Worm (Caenorhabditis elegans) whole organism, early embryonic: ENCODE measurements around the gene clc-9.

Source experiments
- B0310.2 ChIP-seq: sonication (generic microtip); optimal IDR thresholded peaks from 2 replicates; lab custom pipeline; 2016; ENCODE audit warnings: mild to moderate bottlenecking, missing genetic modification characterization, missing compliant biosample characterization
- F13C5.2 ChIP-seq: sonication (generic microtip); optimal IDR thresholded peaks from 2 replicates; lab custom pipeline; 2017; ENCODE audit warnings: mild to moderate bottlenecking, missing genetic modification characterization, inconsistent platforms, missing compliant biosample characterization
- aly-1 ChIP-seq: sonication (generic microtip); optimal IDR thresholded peaks from 2 replicates; lab custom pipeline; 2016; ENCODE audit warnings: missing genetic modification characterization, missing compliant biosample characterization
- ama-1 ChIP-seq: fragments of 150-350 bp; optimal IDR thresholded peaks from 2 replicates; lab custom pipeline; 2014
- ceh-13 ChIP-seq: fragments of 200-800 bp; sonication (Bioruptor generic); optimal IDR thresholded peaks from 2 replicates; lab custom pipeline; 2018; ENCODE audit warnings: mild to moderate bottlenecking, missing genetic modification characterization, missing compliant biosample characterization
- ceh-36 ChIP-seq: sonication (generic microtip); optimal IDR thresholded peaks from 2 replicates; lab custom pipeline; 2016; ENCODE audit warnings: missing genetic modification characterization, inconsistent platforms, missing compliant biosample characterization
- flt-1 ChIP-seq: fragments of 200-800 bp; sonication (Bioruptor generic); IDR thresholded peaks from 2 replicates; pipeline ENCODE4 v1.3.6; 2022; ENCODE audit warnings: missing genetic modification characterization, missing compliant biosample characterization
- hmg-4 ChIP-seq: fragments of 200-800 bp; sonication (Bioruptor generic); optimal IDR thresholded peaks from 2 replicates; lab custom pipeline; 2018; ENCODE audit warnings: mild to moderate bottlenecking, missing genetic modification characterization, missing compliant biosample characterization
- hnd-1 ChIP-seq: sonication (generic microtip); optimal IDR thresholded peaks from 2 replicates; lab custom pipeline; 2016; ENCODE audit warnings: missing genetic modification characterization, missing compliant biosample characterization
- scrt-1 ChIP-seq: fragments of 200-800 bp; sonication (Bioruptor generic); IDR thresholded peaks from 2 replicates; pipeline ENCODE4 v1.3.6; 2022; ENCODE audit warnings: missing genetic modification characterization, missing compliant biosample characterization
- sea-1 ChIP-seq: fragments of 200-800 bp; sonication (Bioruptor generic); conservative IDR thresholded peaks from 2 replicates; pipeline ENCODE4 v1.3.6; 2022; ENCODE audit warnings: missing genetic modification characterization, missing compliant biosample characterization
- tbx-11 ChIP-seq: fragments of 200-800 bp; sonication (Bioruptor generic); IDR thresholded peaks from 2 replicates; pipeline ENCODE4 v1.3.6; 2022; ENCODE audit warnings: missing genetic modification characterization, missing compliant biosample characterization
- tbx-37 ChIP-seq: fragments of 200-800 bp; sonication (Bioruptor generic); conservative IDR thresholded peaks from 2 replicates; pipeline ENCODE4 v1.3.6; 2022; ENCODE audit warnings: missing genetic modification reagents, missing genetic modification characterization, missing compliant biosample characterization

ce11 chrIV:11148788-11149366 is 36.1 kb downstream of the clc-9 start:
- no peak for TF ChIP-seq B0310.2
- no peak for TF ChIP-seq flt-1 (GFP tag; lab: Robert Waterston, UW)
- TF ChIP-seq sea-1: no peak
- no peak for TF ChIP-seq ama-1 (lab: Kevin White, UChicago)
- no peak for TF ChIP-seq scrt-1 (GFP tag; lab: Robert Waterston, UW)
- TF ChIP-seq hnd-1: no peak
- no peak for TF ChIP-seq aly-1 (tag; lab: Kevin White, UChicago)
- no peak for TF ChIP-seq tbx-11
- TF ChIP-seq ceh-36 (tag; lab: Kevin White, UChicago): no peak
- no peak for TF ChIP-seq ceh-13 (GFP tag; lab: Kevin White, UChicago)
- TF ChIP-seq F13C5.2: no peak
- TF ChIP-seq tbx-37 (GFP tag; lab: Robert Waterston, UW): no peak
- peak; percentile 31 for TF ChIP-seq hmg-4 (GFP tag; lab: Kevin White, UChicago)
